Worm (Caenorhabditis elegans) whole organism, mixed stage, embryonic: ENCODE measurements around the gene Y67D8C.6.

Experiments used
- M03D4.4 ChIP-seq: sonication (generic microtip); optimal IDR thresholded peaks from 2 replicates; lab custom pipeline; 2017; ENCODE audit warnings: mild to moderate bottlenecking, missing genetic modification characterization, missing compliant biosample characterization
- bed-3 ChIP-seq: fragments of 200-800 bp; sonication (Bioruptor generic); optimal IDR thresholded peaks from 3 replicates; lab custom pipeline; 2018; ENCODE audit warnings: mild to moderate bottlenecking, missing genetic modification characterization, moderate library complexity, missing compliant biosample characterization
- blmp-1 ChIP-seq: fragments of 150-350 bp; optimal IDR thresholded peaks from 2 replicates; lab custom pipeline; 2014; ENCODE audit warnings: missing biosample characterization, missing genetic modification characterization
- ceh-39 ChIP-seq: fragments of 150-350 bp; optimal IDR thresholded peaks from 2 replicates; lab custom pipeline; 2014; ENCODE audit warnings: missing biosample characterization, missing genetic modification characterization
- ceh-43 ChIP-seq: fragments of 200-800 bp; sonication (Bioruptor generic); optimal IDR thresholded peaks from 2 replicates; lab custom pipeline; 2018; ENCODE audit warnings: mild to moderate bottlenecking, missing genetic modification characterization, moderate library complexity, missing compliant biosample characterization
- ceh-83 ChIP-seq: fragments of 200-800 bp; sonication (Bioruptor generic); optimal IDR thresholded peaks from 2 replicates; lab custom pipeline; 2018; ENCODE audit warnings: mild to moderate bottlenecking, missing genetic modification characterization, missing compliant biosample characterization
- ces-1 ChIP-seq: fragments of 150-350 bp; optimal IDR thresholded peaks from 2 replicates; lab custom pipeline; 2014; ENCODE audit warnings: missing biosample characterization, missing genetic modification reagents, missing genetic modification characterization
- cnd-1 ChIP-seq: fragments of 200-800 bp; sonication (Bioruptor generic); optimal IDR thresholded peaks from 2 replicates; lab custom pipeline; 2018; ENCODE audit warnings: mild to moderate bottlenecking, missing genetic modification characterization, missing compliant biosample characterization
- drap-1 ChIP-seq: fragments of 200-800 bp; sonication (Bioruptor generic); optimal IDR thresholded peaks from 3 replicates; lab custom pipeline; 2018; ENCODE audit warnings: mild to moderate bottlenecking, missing genetic modification characterization, missing compliant biosample characterization
- elt-1 ChIP-seq: sonication (generic microtip); optimal IDR thresholded peaks from 2 replicates; lab custom pipeline; 2017; ENCODE audit warnings: missing genetic modification characterization, mild to moderate bottlenecking, missing compliant biosample characterization, antibody characterized with exemption, moderate library complexity, borderline replicate concordance; ENCODE audit not compliant: insufficient read depth
- elt-3 ChIP-seq: fragments of 150-350 bp; optimal IDR thresholded peaks from 2 replicates; lab custom pipeline; 2014; ENCODE audit warnings: missing biosample characterization, missing genetic modification characterization
- hlh-1 ChIP-seq: fragments of 150-350 bp; optimal IDR thresholded peaks from 2 replicates; lab custom pipeline; 2014; ENCODE audit warnings: missing biosample characterization, missing genetic modification reagents, missing genetic modification characterization
- lin-13 ChIP-seq: fragments of 150-350 bp; optimal IDR thresholded peaks from 2 replicates; lab custom pipeline; 2014; ENCODE audit warnings: missing biosample characterization, missing genetic modification characterization
- lin-32 ChIP-seq: fragments of 200-800 bp; sonication (Bioruptor generic); optimal IDR thresholded peaks from 2 replicates; lab custom pipeline; 2018; ENCODE audit warnings: mild to moderate bottlenecking, missing genetic modification characterization, missing compliant biosample characterization
- lsy-2 ChIP-seq: fragments of 150-350 bp; optimal IDR thresholded peaks from 2 replicates; lab custom pipeline; 2014; ENCODE audit warnings: missing biosample characterization, missing genetic modification characterization
- mep-1 ChIP-seq: fragments of 150-350 bp; optimal IDR thresholded peaks from 2 replicates; lab custom pipeline; 2017; ENCODE audit warnings: missing biosample characterization, missing genetic modification reagents, missing genetic modification characterization, inconsistent platforms
- nhr-12 ChIP-seq: fragments of 150-350 bp; optimal IDR thresholded peaks from 2 replicates; lab custom pipeline; 2014; ENCODE audit warnings: missing biosample characterization, missing genetic modification characterization
- nhr-2 ChIP-seq: fragments of 150-350 bp; optimal IDR thresholded peaks from 2 replicates; lab custom pipeline; 2014; ENCODE audit warnings: missing biosample characterization, missing genetic modification characterization
- nhr-76 ChIP-seq: sonication (generic microtip); optimal IDR thresholded peaks from 2 replicates; lab custom pipeline; 2017; ENCODE audit warnings: missing biosample characterization, missing genetic modification characterization
- pha-4 ChIP-seq: fragments of 150-350 bp; optimal IDR thresholded peaks from 2 replicates; lab custom pipeline; 2018; ENCODE audit warnings: missing biosample characterization, missing genetic modification reagents, missing genetic modification characterization
- sem-2 ChIP-seq: fragments of 200-800 bp; sonication (Bioruptor generic); optimal IDR thresholded peaks from 2 replicates; lab custom pipeline; 2018; ENCODE audit warnings: mild to moderate bottlenecking, missing genetic modification characterization, missing compliant biosample characterization
- snpc-4 ChIP-seq: fragments of 150-350 bp; optimal IDR thresholded peaks from 2 replicates; lab custom pipeline; 2014; ENCODE audit warnings: missing biosample characterization, missing genetic modification characterization
- sptf-1 ChIP-seq: sonication (generic microtip); optimal IDR thresholded peaks from 2 replicates; lab custom pipeline; 2017; ENCODE audit warnings: mild to moderate bottlenecking, missing genetic modification characterization, moderate library complexity, missing compliant biosample characterization
- tbx-8 ChIP-seq: fragments of 200-800 bp; sonication (Bioruptor generic); optimal IDR thresholded peaks from 2 replicates; lab custom pipeline; 2018; ENCODE audit warnings: mild to moderate bottlenecking, missing genetic modification characterization, moderate library complexity, missing compliant biosample characterization
- unc-120 ChIP-seq: sonication (generic microtip); optimal IDR thresholded peaks from 2 replicates; lab custom pipeline; 2017; ENCODE audit warnings: missing genetic modification characterization, missing compliant biosample characterization; ENCODE audit not compliant: poor library complexity, severe bottlenecking
- ztf-11 ChIP-seq: fragments of 150-350 bp; optimal IDR thresholded peaks from 2 replicates; lab custom pipeline; 2014; ENCODE audit warnings: missing biosample characterization, missing genetic modification characterization

The Y67D8C.6 gene

ce11 chrIV:3069619-3070260, 6.6 kb upstream of the Y67D8C.6 start, which contains the start of gene cpg-9:
TSS of gene cpg-9 (minus strand) at chrIV:3070210.
- TF ChIP-seq nhr-12: no peak
- no peak for TF ChIP-seq nhr-2 (tag; lab: Kevin White, UChicago)
- TF ChIP-seq hlh-1 (tag; lab: Kevin White, UChicago): no peak

ce11 chrIV:3066834-3067233, 3.6 kb upstream of the Y67D8C.6 start, which contains the start of gene Y67D8C.7:
TSS of gene Y67D8C.7 (minus strand) at chrIV:3066934.
- no peak for TF ChIP-seq lin-13
- TF ChIP-seq nhr-2 (tag; lab: Kevin White, UChicago): no peak
- TF ChIP-seq sem-2: no peak
- TF ChIP-seq mep-1 (tag; lab: Kevin White, UChicago): no peak
- TF ChIP-seq unc-120 (tag; lab: Kevin White, UChicago): no peak
- no peak for TF ChIP-seq snpc-4 (tag; lab: Kevin White, UChicago)
- no peak for TF ChIP-seq hlh-1 (tag; lab: Kevin White, UChicago)
- TF ChIP-seq elt-3 (tag; lab: Kevin White, UChicago): no peak
- no peak for TF ChIP-seq elt-1
- TF ChIP-seq ces-1: no peak
- no peak for TF ChIP-seq ceh-43 (GFP tag; lab: Kevin White, UChicago)
- TF ChIP-seq ztf-11: no peak
- no peak for TF ChIP-seq blmp-1 (tag; lab: Kevin White, UChicago)
- TF ChIP-seq cnd-1: no peak
- TF ChIP-seq lsy-2 (tag; lab: Kevin White, UChicago): no peak
- TF ChIP-seq bed-3 (GFP tag; lab: Kevin White, UChicago): no peak

- TF ChIP-seq drap-1 (GFP tag; lab: Kevin White, UChicago) (no peak), lsy-2 (tag; lab: Kevin White, UChicago) (peak; percentile 53), lin-13 (peak; percentile 1), mep-1 (tag; lab: Kevin White, UChicago) (peak; percentile 31), ceh-39 (tag; lab: Kevin White, UChicago) (peak; percentile 7), cnd-1 (no peak)
Observed at ce11 chrIV:3055848-3056247, 7.3 kb downstream of the Y67D8C.6 start.

ce11 chrIV:3055320-3055719, 7.9 kb downstream of the Y67D8C.6 start:
- TF ChIP-seq lsy-2 (tag; lab: Kevin White, UChicago): peak; percentile 44
- no peak for TF ChIP-seq pha-4 (tag; lab: Kevin White, UChicago)
- TF ChIP-seq ceh-43 (GFP tag; lab: Kevin White, UChicago): peak; percentile 69
- no peak for TF ChIP-seq snpc-4 (tag; lab: Kevin White, UChicago)
- TF ChIP-seq sptf-1: peak; percentile 24
- peak; percentile 4 for TF ChIP-seq ces-1
- peak; percentile 1 for TF ChIP-seq mep-1 (tag; lab: Kevin White, UChicago)

ce11 chrIV:3053428-3053827, 9.8 kb downstream of the Y67D8C.6 start, which contains the start of gene ivph-3:
TSS of gene ivph-3 (plus strand) at chrIV:3053728.
- TF ChIP-seq ces-1 (no peak), lin-32 (GFP tag; lab: Kevin White, UChicago) (no peak), nhr-76 (no peak), hlh-1 (tag; lab: Kevin White, UChicago) (no peak), lsy-2 (tag; lab: Kevin White, UChicago) (no peak), ceh-43 (GFP tag; lab: Kevin White, UChicago) (no peak), nhr-12 (no peak), ztf-11 (no peak), unc-120 (tag; lab: Kevin White, UChicago) (no peak), bed-3 (GFP tag; lab: Kevin White, UChicago) (no peak), blmp-1 (tag; lab: Kevin White, UChicago) (no peak), ceh-83 (no peak), tbx-8 (no peak), M03D4.4 (tag; lab: Kevin White, UChicago) (no peak)
